Worm (Caenorhabditis elegans) whole organism, L4 larva: ENCODE data around the gene daf-15.
A peak's percentile ranks its signal among the peaks of the same experiment; 100 is the strongest.

Source experiments
- D1046.2 ChIP-seq: fragments of 200-800 bp; sonication (Bioruptor generic); IDR thresholded peaks from 2 replicates; pipeline ENCODE4 v1.3.6; 2022; ENCODE audit warnings: missing genetic modification characterization, missing compliant biosample characterization
- F44E2.7 ChIP-seq: fragments of 200-800 bp; sonication (Bioruptor generic); IDR thresholded peaks from 2 replicates; pipeline ENCODE4 v2.1.2; 2022; ENCODE audit warnings: missing genetic modification characterization, missing compliant biosample characterization
- F49E8.2 ChIP-seq: sonication (generic microtip); optimal IDR thresholded peaks from 2 replicates; lab custom pipeline; 2016; ENCODE audit warnings: missing compliant biosample characterization, mild to moderate bottlenecking, missing genetic modification characterization, borderline replicate concordance
- R02D3.7 ChIP-seq: fragments of 150-350 bp; sonication (generic microtip); optimal IDR thresholded peaks from 3 replicates; lab custom pipeline; 2014; ENCODE audit warnings: missing biosample characterization, missing genetic modification characterization
- T26A8.4 ChIP-seq: fragments of 200-800 bp; sonication (Bioruptor generic); IDR thresholded peaks from 2 replicates; pipeline ENCODE4 v1.3.6; 2022; ENCODE audit warnings: missing genetic modification characterization, missing compliant biosample characterization
- Y105C5A.15 ChIP-seq: fragments of 200-800 bp; sonication (Bioruptor generic); IDR thresholded peaks from 2 replicates; pipeline ENCODE4 v1.3.6; 2022; ENCODE audit warnings: missing genetic modification characterization, missing compliant biosample characterization
- Y5F2A.4 ChIP-seq: fragments of 200-800 bp; sonication (Bioruptor generic); optimal IDR thresholded peaks from 2 replicates; lab custom pipeline; 2018; ENCODE audit warnings: mild to moderate bottlenecking, missing genetic modification characterization, missing compliant biosample characterization
- aha-1 ChIP-seq: fragments of 150-350 bp; peaks from one replicate; lab custom pipeline; 2014; ENCODE audit warnings: missing biosample characterization, missing genetic modification characterization
- ctbp-1 ChIP-seq: fragments of 200-800 bp; sonication (Bioruptor generic); IDR thresholded peaks from 2 replicates; pipeline ENCODE4 v1.3.6; 2022; ENCODE audit warnings: missing genetic modification reagents, missing genetic modification characterization, missing compliant biosample characterization
- daf-16 ChIP-seq, 3 experiments: sonication (generic microtip); optimal IDR thresholded peaks; 2 replicates each; lab custom pipeline; 2016 to 2017; ENCODE audit warnings: missing genetic modification characterization in 3 of 3, missing genetic modification reagents in 3 of 3, mild to moderate bottlenecking in 2 of 3, missing compliant biosample characterization in 2 of 3, missing biosample characterization in 1 of 3, moderate library complexity in 1 of 3
- daf-19 ChIP-seq: fragments of 200-800 bp; sonication (Bioruptor generic); conservative IDR thresholded peaks from 2 replicates; pipeline ENCODE4 v1.3.6; 2022; ENCODE audit warnings: missing genetic modification characterization, missing compliant biosample characterization
- dmd-6 ChIP-seq: fragments of 200-800 bp; sonication (Bioruptor generic); IDR thresholded peaks from 2 replicates; pipeline ENCODE4 v1.3.6; 2022; ENCODE audit warnings: missing genetic modification reagents, missing genetic modification characterization, missing compliant biosample characterization
- dve-1 ChIP-seq: sonication (generic microtip); optimal IDR thresholded peaks from 2 replicates; lab custom pipeline; 2017; ENCODE audit warnings: antibody characterized with exemption, mild to moderate bottlenecking, missing genetic modification characterization, missing compliant biosample characterization; ENCODE audit not compliant: insufficient read depth
- fos-1 ChIP-seq: fragments of 150-350 bp; optimal IDR thresholded peaks from 2 replicates; lab custom pipeline; 2014; ENCODE audit warnings: missing biosample characterization, missing genetic modification characterization
- gei-8 ChIP-seq: fragments of 200-800 bp; sonication (Bioruptor generic); optimal IDR thresholded peaks from 2 replicates; lab custom pipeline; 2018; ENCODE audit warnings: mild to moderate bottlenecking, missing genetic modification characterization, missing compliant biosample characterization
- hlh-11 ChIP-seq: fragments of 200-800 bp; sonication (Bioruptor generic); optimal IDR thresholded peaks from 2 replicates; lab custom pipeline; 2018; ENCODE audit warnings: mild to moderate bottlenecking, missing genetic modification characterization, missing compliant biosample characterization
- hlh-30 ChIP-seq: sonication (generic microtip); optimal IDR thresholded peaks from 2 replicates; lab custom pipeline; 2017; ENCODE audit warnings: antibody characterized with exemption, mild to moderate bottlenecking, missing genetic modification characterization, missing compliant biosample characterization; ENCODE audit not compliant: insufficient read depth
- hmg-1.1 ChIP-seq: fragments of 200-800 bp; sonication (Bioruptor generic); IDR thresholded peaks from 2 replicates; pipeline ENCODE4 v1.3.6; 2022; ENCODE audit warnings: missing genetic modification reagents, missing genetic modification characterization, missing compliant biosample characterization
- lim-7 ChIP-seq: fragments of 200-800 bp; sonication (Bioruptor generic); IDR thresholded peaks from 2 replicates; pipeline ENCODE4 v1.3.6; 2022; ENCODE audit warnings: missing genetic modification characterization, missing compliant biosample characterization
- lin-1 ChIP-seq: fragments of 200-800 bp; sonication (Bioruptor generic); IDR thresholded peaks from 2 replicates; pipeline ENCODE4 v1.3.6; 2022; ENCODE audit warnings: missing genetic modification reagents, missing genetic modification characterization, missing compliant biosample characterization
- lin-29 ChIP-seq: fragments of 200-800 bp; sonication (Bioruptor generic); IDR thresholded peaks from 2 replicates; pipeline ENCODE4 v1.3.6; 2022; ENCODE audit warnings: missing genetic modification reagents, missing genetic modification characterization, missing compliant biosample characterization
- lin-38 ChIP-seq: fragments of 200-800 bp; sonication (Bioruptor generic); IDR thresholded peaks from 2 replicates; pipeline ENCODE4 v1.3.6; 2022; ENCODE audit warnings: missing genetic modification reagents, missing genetic modification characterization, missing compliant biosample characterization
- lir-3 ChIP-seq: sonication (generic microtip); optimal IDR thresholded peaks from 2 replicates; lab custom pipeline; 2016; ENCODE audit warnings: mild to moderate bottlenecking, missing genetic modification characterization, missing compliant biosample characterization
- madf-9 ChIP-seq: fragments of 200-800 bp; sonication (Bioruptor generic); conservative IDR thresholded peaks from 2 replicates; pipeline ENCODE4 v1.3.6; 2022; ENCODE audit warnings: missing genetic modification reagents, missing genetic modification characterization, missing compliant biosample characterization
- mdl-1 ChIP-seq, 2 experiments: fragments of 150-350 bp in 1 of 2; sonication (generic microtip) in 1 of 2; optimal IDR thresholded peaks; 2 replicates each; lab custom pipeline; 2014 to 2017; ENCODE audit warnings: missing biosample characterization in 2 of 2, missing genetic modification characterization in 2 of 2
- mes-2 ChIP-seq: sonication (generic microtip); optimal IDR thresholded peaks from 2 replicates; lab custom pipeline; 2016; ENCODE audit warnings: missing genotype, mild to moderate bottlenecking, missing genetic modification characterization, missing compliant biosample characterization; ENCODE audit not compliant: poor library complexity, severe bottlenecking
- mxl-2 ChIP-seq: fragments of 200-800 bp; sonication (Bioruptor generic); conservative IDR thresholded peaks from 2 replicates; pipeline ENCODE4 v1.3.6; 2022; ENCODE audit warnings: missing genetic modification reagents, missing genetic modification characterization, missing compliant biosample characterization
- nhr-10 ChIP-seq: fragments of 150-350 bp; optimal IDR thresholded peaks from 2 replicates; lab custom pipeline; 2014; ENCODE audit warnings: missing biosample characterization, missing genetic modification characterization
- nhr-11 ChIP-seq: fragments of 150-350 bp; optimal IDR thresholded peaks from 2 replicates; lab custom pipeline; 2014; ENCODE audit warnings: missing biosample characterization, missing genetic modification characterization
- nhr-237 ChIP-seq: sonication (generic microtip); optimal IDR thresholded peaks from 2 replicates; lab custom pipeline; 2017; ENCODE audit warnings: missing biosample characterization, missing genetic modification characterization
- nhr-42 ChIP-seq: fragments of 200-800 bp; sonication (Bioruptor generic); IDR thresholded peaks from 2 replicates; pipeline ENCODE4 v1.3.6; 2022; ENCODE audit warnings: missing genetic modification characterization, missing compliant biosample characterization
- nhr-48 ChIP-seq: sonication (generic microtip); optimal IDR thresholded peaks from 2 replicates; lab custom pipeline; 2016; ENCODE audit warnings: mild to moderate bottlenecking, missing genetic modification characterization, missing compliant biosample characterization
- set-16 ChIP-seq: fragments of 200-800 bp; sonication (Bioruptor generic); IDR thresholded peaks from 2 replicates; pipeline ENCODE4 v1.3.6; 2022; ENCODE audit warnings: missing genetic modification reagents, missing genetic modification characterization, missing compliant biosample characterization
- unc-62 ChIP-seq, 3 experiments: fragments of 150-350 bp in 1 of 3; sonication (generic microtip); optimal IDR thresholded peaks in 2 of 3; peaks in 1 of 3; 1 replicate in 1 of 3; 2 replicates in 2 of 3; lab custom pipeline; 2014 to 2017; ENCODE audit warnings: missing biosample characterization in 3 of 3, missing genetic modification characterization in 3 of 3, missing genetic modification reagents in 3 of 3, missing genotype in 1 of 3

The daf-15 gene

ce11 chrIV:9376550-9376949 lies 9.5 kb upstream of the daf-15 start (continued):
- TF ChIP-seq Y105C5A.15 (GFP tag; lab: Robert Waterston, UW) (no peak), fos-1 (tag; lab: Kevin White, UChicago) (no peak), lin-38 (no peak), hmg-1.1 (no peak), ctbp-1 (GFP tag; lab: Robert Waterston, UW) (no peak), mxl-2 (GFP tag; lab: Robert Waterston, UW) (no peak), T26A8.4 (no peak), gei-8 (no peak), lim-7 (GFP tag; lab: Robert Waterston, UW) (no peak), nhr-11 (tag; lab: Kevin White, UChicago) (no peak), set-16 (GFP tag; lab: Robert Waterston, UW) (no peak), daf-19 (GFP tag; lab: Robert Waterston, UW) (no peak), dmd-6 (GFP tag; lab: Robert Waterston, UW) (peak; percentile 70), lir-3 (tag; lab: Kevin White, UChicago) (no peak), mdl-1 (tag; optimal IDR thresholded peaks at IDR 0.05; lab: Kevin White, UChicago) (no peak), daf-16 (GFP tag; optimal IDR thresholded peaks at IDR 0.05; lab: Kevin White, UChicago) (no peak), daf-16 (tag; optimal IDR thresholded peaks at IDR 0.05; lab: Kevin White, UChicago) (no peak), Y5F2A.4 (GFP tag; lab: Kevin White, UChicago) (no peak), lin-29 (GFP tag; lab: Robert Waterston, UW) (no peak), F44E2.7 (GFP tag; lab: Robert Waterston, UW) (no peak), madf-9 (GFP tag; lab: Robert Waterston, UW) (no peak)

- no peak for TF ChIP-seq F49E8.2 (tag; lab: Kevin White, UChicago)
- TF ChIP-seq dmd-6 (GFP tag; lab: Robert Waterston, UW) = peak; percentile 79
- TF ChIP-seq nhr-237 (tag; lab: Kevin White, UChicago) = no peak
- TF ChIP-seq dve-1 (tag; lab: Kevin White, UChicago) = peak; percentile 68
- TF ChIP-seq mes-2 (tag; lab: Kevin White, UChicago) = no peak
- TF ChIP-seq nhr-48 (tag; lab: Kevin White, UChicago) = peak; percentile 34
- TF ChIP-seq nhr-10 (tag; lab: Kevin White, UChicago) = no peak
- peak in 1 of 2 experiments; percentile 38 for TF ChIP-seq unc-62 (GFP tag; optimal IDR thresholded peaks at IDR 0.05 in 1 of 2; lab: Kevin White, UChicago)
- TF ChIP-seq unc-62 (tag; optimal IDR thresholded peaks at IDR 0.05; lab: Kevin White, UChicago) = no peak
- no peak for TF ChIP-seq nhr-42 (GFP tag; lab: Robert Waterston, UW)
- no peak for TF ChIP-seq D1046.2 (GFP tag; lab: Robert Waterston, UW)
- no peak for TF ChIP-seq hlh-30 (tag; lab: Kevin White, UChicago)
- TF ChIP-seq madf-9 (GFP tag; lab: Robert Waterston, UW) = no peak
- TF ChIP-seq hlh-11 (tag; lab: Kevin White, UChicago) = peak; percentile 15
Observed at ce11 chrIV:9378272-9378671, 7.7 kb upstream of the daf-15 start, which contains the start of gene C10C5.4. Gene C10C5.4 (plus strand): TSS chrIV:9378552.

DNA sequence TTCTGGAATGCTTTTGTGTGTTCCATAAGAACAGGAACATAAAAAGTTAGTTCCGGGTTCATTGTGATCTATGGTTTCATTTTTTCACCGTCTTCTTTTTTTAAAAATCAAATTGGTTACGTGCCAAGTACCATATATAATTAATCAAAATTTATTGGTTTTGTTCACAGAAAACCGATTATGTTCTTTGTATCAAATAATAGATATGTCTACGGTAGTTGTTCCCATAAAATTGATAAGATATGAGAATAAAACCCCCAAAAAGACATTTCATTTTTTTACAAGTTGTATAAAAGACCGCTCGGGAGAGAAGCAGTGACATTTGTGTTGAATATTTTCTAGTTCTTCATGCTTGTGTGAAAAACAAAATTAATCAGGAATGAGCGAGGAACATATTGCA lies 4.9 kb upstream of the daf-15 start, which contains the start of gene C10C5.5:
C10C5.5 (plus strand) TSS at position 301 of the 400 bp plus-strand sequence.
- TF ChIP-seq aha-1 (tag; lab: Kevin White, UChicago) (peak; percentile 17), R02D3.7 (tag; lab: Kevin White, UChicago) (no peak)

- no peak for TF ChIP-seq lin-1 (GFP tag; lab: Robert Waterston, UW)
- peak in 1 of 2 experiments; percentile 1 for TF ChIP-seq unc-62 (GFP tag; optimal IDR thresholded peaks at IDR 0.05 in 1 of 2; lab: Kevin White, UChicago)
- no peak for TF ChIP-seq unc-62 (tag; optimal IDR thresholded peaks at IDR 0.05; lab: Kevin White, UChicago)
Observed at ce11 chrIV:9384826-9385225, 1.2 kb upstream of the daf-15 start, which contains the start of gene C10C5.7. Gene C10C5.7 (plus strand): TSS chrIV:9385126.
